Fruit fly (Drosophila melanogaster) whole organism, embryonic: ENCODE results near the gene plum.

ENCODE experiments used
- ATbp ChIP-seq: fragments of 200-800 bp; sonication (Bioruptor generic); optimal IDR thresholded peaks from 2 replicates; lab custom pipeline; 2017; ENCODE audit warnings: missing biosample characterization, mild to moderate bottlenecking, missing genetic modification characterization, missing genetic modification reagents
- Abd-B ChIP-seq: fragments of 200-800 bp; sonication (Bioruptor generic); optimal IDR thresholded peaks from 2 replicates; lab custom pipeline; 2018; ENCODE audit warnings: missing biosample characterization, mild to moderate bottlenecking, missing genetic modification characterization, moderate library complexity
- BtbVII ChIP-seq: fragments of 200-800 bp; sonication (Bioruptor generic); optimal IDR thresholded peaks from 3 replicates; lab custom pipeline; 2017; ENCODE audit warnings: missing biosample characterization, mild to moderate bottlenecking, missing genetic modification characterization
- CG10654 ChIP-seq: fragments of 200-800 bp; sonication (Bioruptor generic); optimal IDR thresholded peaks from 2 replicates; lab custom pipeline; 2016; ENCODE audit warnings: missing biosample characterization, missing genetic modification characterization
- CG10979 ChIP-seq: fragments of 200-800 bp; sonication (Bioruptor generic); optimal IDR thresholded peaks from 2 replicates; lab custom pipeline; 2018; ENCODE audit warnings: missing biosample characterization, mild to moderate bottlenecking, missing genetic modification characterization, moderate library complexity
- CG1233 ChIP-seq: fragments of 200-800 bp; sonication (Bioruptor generic); optimal IDR thresholded peaks from 4 replicates; lab custom pipeline; 2018; ENCODE audit warnings: missing biosample characterization, mild to moderate bottlenecking, missing genetic modification characterization
- CG12659 ChIP-seq: fragments of 200-800 bp; sonication (Bioruptor generic); optimal IDR thresholded peaks from 3 replicates; lab custom pipeline; 2017; ENCODE audit warnings: mild to moderate bottlenecking, missing biosample characterization, missing genetic modification reagents, missing genetic modification characterization
- CG12769 ChIP-seq: fragments of 200-800 bp; sonication (Bioruptor generic); optimal IDR thresholded peaks from 2 replicates; lab custom pipeline; 2019; ENCODE audit warnings: missing biosample characterization, mild to moderate bottlenecking, missing genetic modification characterization, moderate library complexity
- CG14860 ChIP-seq: fragments of 200-800 bp; sonication (Bioruptor generic); IDR thresholded peaks from 3 replicates; pipeline ENCODE4 v1.3.6; 2022; ENCODE audit warnings: missing biosample characterization, missing genetic modification characterization; ENCODE audit not compliant: partially characterized antibody
- CG15073 ChIP-seq: fragments of 200-800 bp; sonication (Bioruptor generic); optimal IDR thresholded peaks from 2 replicates; lab custom pipeline; 2016; ENCODE audit warnings: missing biosample characterization, missing genetic modification characterization
- CG16779 ChIP-seq: fragments of 200-800 bp; sonication (Bioruptor generic); IDR thresholded peaks from 2 replicates; pipeline ENCODE4 v1.3.6; 2022; ENCODE audit warnings: missing biosample characterization, missing genetic modification characterization
- CG18476 ChIP-seq: fragments of 200-800 bp; sonication (Bioruptor generic); optimal IDR thresholded peaks from 2 replicates; lab custom pipeline; 2016; ENCODE audit warnings: missing biosample characterization, mild to moderate bottlenecking, missing genetic modification characterization
- CG2129 ChIP-seq: fragments of 200-800 bp; sonication (Bioruptor generic); IDR thresholded peaks from 2 replicates; pipeline ENCODE4 v1.3.6; 2022; ENCODE audit warnings: missing biosample characterization, missing genetic modification characterization; ENCODE audit not compliant: partially characterized antibody
- CG2678 ChIP-seq: fragments of 200-800 bp; sonication (Bioruptor generic); optimal IDR thresholded peaks from 3 replicates; lab custom pipeline; 2019; ENCODE audit warnings: missing biosample characterization, mild to moderate bottlenecking, missing genetic modification characterization, moderate library complexity
- CG30020 ChIP-seq: fragments of 200-800 bp; optimal IDR thresholded peaks from 2 replicates; lab custom pipeline; 2019; ENCODE audit warnings: missing biosample characterization, mild to moderate bottlenecking, missing genetic modification characterization, moderate library complexity
- CG30431 ChIP-seq: fragments of 200-800 bp; sonication (Bioruptor generic); optimal IDR thresholded peaks from 2 replicates; lab custom pipeline; 2017; ENCODE audit warnings: missing biosample characterization, missing genetic modification characterization
- CG4282 ChIP-seq: fragments of 200-800 bp; sonication (Bioruptor generic); optimal IDR thresholded peaks from 2 replicates; lab custom pipeline; 2016; ENCODE audit warnings: missing biosample characterization, missing genetic modification characterization
- CG6765 ChIP-seq: fragments of 200-800 bp; sonication (Bioruptor generic); optimal IDR thresholded peaks from 3 replicates; lab custom pipeline; 2017; ENCODE audit warnings: missing biosample characterization, mild to moderate bottlenecking, missing genetic modification characterization
- CG7271 ChIP-seq: fragments of 200-800 bp; sonication (Bioruptor generic); optimal IDR thresholded peaks from 2 replicates; lab custom pipeline; 2018; ENCODE audit warnings: missing biosample characterization, mild to moderate bottlenecking, missing genetic modification characterization, moderate library complexity
- CHES-1-like ChIP-seq: fragments of 200-800 bp; sonication (Bioruptor generic); optimal IDR thresholded peaks from 2 replicates; lab custom pipeline; 2016; ENCODE audit warnings: missing biosample characterization, missing genetic modification characterization
- ERR ChIP-seq: fragments of 200-800 bp; sonication (Bioruptor generic); optimal IDR thresholded peaks from 2 replicates; lab custom pipeline; 2016; ENCODE audit warnings: missing biosample characterization, missing genetic modification characterization
- GATAe ChIP-seq: fragments of 200-800 bp; sonication (Bioruptor generic); conservative IDR thresholded peaks from 2 replicates; pipeline ENCODE4 v1.3.6; 2022; ENCODE audit warnings: missing biosample characterization, missing genetic modification characterization
- Gsc ChIP-seq: fragments of 200-800 bp; sonication (Bioruptor generic); IDR thresholded peaks from 2 replicates; pipeline ENCODE4 v1.3.6; 2022; ENCODE audit warnings: missing biosample characterization, missing genetic modification characterization
- Hsf ChIP-seq: fragments of 200-800 bp; sonication (Bioruptor generic); optimal IDR thresholded peaks from 3 replicates; lab custom pipeline; 2016; ENCODE audit warnings: missing biosample characterization, missing genetic modification characterization
- MBD-R2 ChIP-seq: fragments of 200-800 bp; sonication (Bioruptor generic); IDR thresholded peaks from 2 replicates; pipeline ENCODE4 v1.3.6; 2022; ENCODE audit warnings: missing biosample characterization, missing genetic modification characterization
- MTF-1 ChIP-seq: fragments of 200-800 bp; sonication (Bioruptor generic); optimal IDR thresholded peaks from 2 replicates; lab custom pipeline; 2018; ENCODE audit warnings: missing biosample characterization, mild to moderate bottlenecking, missing genetic modification characterization, borderline replicate concordance
- Six4 ChIP-seq: fragments of 200-800 bp; sonication (Bioruptor generic); optimal IDR thresholded peaks from 2 replicates; lab custom pipeline; 2016; ENCODE audit warnings: missing biosample characterization, missing genetic modification characterization
- abd-A ChIP-seq: fragments of 200-800 bp; sonication (Bioruptor generic); optimal IDR thresholded peaks from 3 replicates; lab custom pipeline; 2019; ENCODE audit warnings: missing biosample characterization, mild to moderate bottlenecking, missing genetic modification characterization, moderate library complexity
- al ChIP-seq: fragments of 200-800 bp; sonication (Bioruptor generic); IDR thresholded peaks from 2 replicates; pipeline ENCODE4 v1.3.6; 2022; ENCODE audit warnings: missing biosample characterization, missing genetic modification characterization
- aop ChIP-seq: fragments of 200-800 bp; sonication (Bioruptor generic); IDR thresholded peaks from 2 replicates; pipeline ENCODE4 v1.3.6; 2022; ENCODE audit warnings: missing biosample characterization, missing genetic modification characterization
- cas ChIP-seq: fragments of 200-800 bp; sonication (Bioruptor generic); IDR thresholded peaks from 2 replicates; pipeline ENCODE4 v1.3.6; 2022; ENCODE audit warnings: missing biosample characterization, missing genetic modification characterization
- crol ChIP-seq: fragments of 200-800 bp; sonication (Bioruptor generic); IDR thresholded peaks from 2 replicates; pipeline ENCODE4 v1.3.6; 2022; ENCODE audit warnings: missing biosample characterization, missing genetic modification characterization
- dan ChIP-seq: fragments of 200-800 bp; sonication (Bioruptor generic); IDR thresholded peaks from 2 replicates; pipeline ENCODE4 v1.3.6; 2022; ENCODE audit warnings: missing biosample characterization, missing genetic modification characterization
- dati ChIP-seq: fragments of 200-800 bp; sonication (Bioruptor generic); IDR thresholded peaks from 2 replicates; pipeline ENCODE4 v1.3.6; 2022; ENCODE audit warnings: missing biosample characterization, missing genetic modification characterization
- dmrt99B ChIP-seq: fragments of 200-800 bp; sonication (Bioruptor generic); optimal IDR thresholded peaks from 2 replicates; lab custom pipeline; 2018; ENCODE audit warnings: missing biosample characterization, mild to moderate bottlenecking, missing genetic modification characterization, moderate library complexity
- ems ChIP-seq: fragments of 200-800 bp; sonication (Bioruptor generic); optimal IDR thresholded peaks from 3 replicates; lab custom pipeline; 2016; ENCODE audit warnings: missing biosample characterization, missing genetic modification characterization
- eyg ChIP-seq: fragments of 200-800 bp; sonication (Bioruptor generic); optimal IDR thresholded peaks from 3 replicates; lab custom pipeline; 2016; ENCODE audit warnings: missing biosample characterization, missing genetic modification characterization
- fu2 ChIP-seq: fragments of 200-800 bp; sonication (Bioruptor generic); optimal IDR thresholded peaks from 2 replicates; lab custom pipeline; 2016; ENCODE audit warnings: missing biosample characterization, missing genetic modification characterization
- grau ChIP-seq: fragments of 200-800 bp; optimal IDR thresholded peaks from 3 replicates; lab custom pipeline; 2019; ENCODE audit warnings: missing biosample characterization, mild to moderate bottlenecking, missing genetic modification characterization, moderate library complexity
- gsb-n ChIP-seq: fragments of 200-800 bp; sonication (Bioruptor generic); optimal IDR thresholded peaks from 3 replicates; lab custom pipeline; 2018; ENCODE audit warnings: missing biosample characterization, mild to moderate bottlenecking, missing genetic modification characterization
- lmd ChIP-seq: fragments of 200-800 bp; sonication (Bioruptor generic); IDR thresholded peaks from 2 replicates; pipeline ENCODE4 v1.3.6; 2022; ENCODE audit warnings: missing biosample characterization, missing genetic modification characterization
- odd ChIP-seq: fragments of 200-800 bp; sonication (Bioruptor generic); optimal IDR thresholded peaks from 2 replicates; lab custom pipeline; 2017; ENCODE audit warnings: missing biosample characterization, mild to moderate bottlenecking, missing genetic modification characterization
- p53 ChIP-seq: fragments of 200-800 bp; sonication (Bioruptor generic); optimal IDR thresholded peaks from 2 replicates; lab custom pipeline; 2016; ENCODE audit warnings: missing biosample characterization, missing genetic modification characterization
- pho ChIP-seq: fragments of 200-800 bp; sonication (Bioruptor generic); optimal IDR thresholded peaks from 2 replicates; lab custom pipeline; 2016; ENCODE audit warnings: missing biosample characterization, missing genetic modification characterization
- pita ChIP-seq: fragments of 200-800 bp; sonication (Bioruptor generic); optimal IDR thresholded peaks from 2 replicates; lab custom pipeline; 2017; ENCODE audit warnings: missing biosample characterization, mild to moderate bottlenecking, missing genetic modification characterization
- pzg ChIP-seq: fragments of 200-800 bp; sonication (Bioruptor generic); optimal IDR thresholded peaks from 3 replicates; lab custom pipeline; 2018; ENCODE audit warnings: missing biosample characterization, mild to moderate bottlenecking, missing genetic modification characterization, moderate library complexity
- ro ChIP-seq: fragments of 200-800 bp; sonication (Bioruptor generic); IDR thresholded peaks from 2 replicates; pipeline ENCODE4 v1.3.6; 2022; ENCODE audit warnings: missing biosample characterization, missing genetic modification characterization
- seq ChIP-seq: fragments of 200-800 bp; sonication (Bioruptor generic); IDR thresholded peaks from 2 replicates; pipeline ENCODE4 v1.3.6; 2022; ENCODE audit warnings: missing biosample characterization, missing genetic modification characterization
- sima ChIP-seq: fragments of 200-800 bp; sonication (Bioruptor generic); optimal IDR thresholded peaks from 2 replicates; lab custom pipeline; 2016; ENCODE audit warnings: missing biosample characterization, missing genetic modification characterization
- sna ChIP-seq: fragments of 200-800 bp; sonication (Bioruptor generic); IDR thresholded peaks from 2 replicates; pipeline ENCODE4 v1.3.6; 2022; ENCODE audit warnings: missing biosample characterization, missing genetic modification characterization; ENCODE audit not compliant: partially characterized antibody
- twi ChIP-seq: fragments of 200-800 bp; optimal IDR thresholded peaks from 2 replicates; lab custom pipeline; 2019; ENCODE audit warnings: missing biosample characterization, mild to moderate bottlenecking, missing genetic modification characterization, moderate library complexity
- yki ChIP-seq: fragments of >200 bp; optimal IDR thresholded peaks from 3 replicates; lab custom pipeline; 2018

Gene plum

dm6 chr3R:26547660-26548067 lies 12.6 kb upstream of the plum start (continued):
- no peak for TF ChIP-seq crol (GFP tag; lab: Robert Waterston, UW)
- no peak for TF ChIP-seq dan (GFP tag; lab: Robert Waterston, UW)
- TF ChIP-seq pho, result no peak
- peak; percentile 6 for TF ChIP-seq twi
- TF ChIP-seq odd (GFP tag; lab: Kevin White, UChicago), result peak; percentile 34
- TF ChIP-seq dmrt99B (tag; lab: Kevin White, UChicago), result peak; percentile 63
- TF ChIP-seq CG30431, result no peak
- TF ChIP-seq CG12659, result peak; percentile 49
- no peak for TF ChIP-seq fu2 (GFP tag; lab: Kevin White, UChicago)
- TF ChIP-seq CG16779 (GFP tag; lab: Robert Waterston, UW), result no peak
- no peak for TF ChIP-seq CG4282 (GFP tag; lab: Kevin White, UChicago)
- TF ChIP-seq grau, result peak; percentile 58
- no peak for TF ChIP-seq GATAe (GFP tag; lab: Robert Waterston, UW)
- TF ChIP-seq seq (GFP tag; lab: Robert Waterston, UW), result peak; percentile 39; the same call in 1 of the 2 replicates
- TF ChIP-seq MBD-R2 (GFP tag; lab: Robert Waterston, UW), result no peak
- TF ChIP-seq sna (GFP tag; lab: Robert Waterston, UW), result no peak
- no peak for TF ChIP-seq CG30020 (tag; lab: Kevin White, UChicago)
- no peak for TF ChIP-seq CG7271
- TF ChIP-seq ro (GFP tag; lab: Robert Waterston, UW), result no peak
- no peak for TF ChIP-seq sima (GFP tag; lab: Kevin White, UChicago)
- TF ChIP-seq CG10979 (tag; lab: Kevin White, UChicago), result peak; percentile 59
- TF ChIP-seq CG2678 (tag; lab: Kevin White, UChicago), result peak; percentile 73
- peak; percentile 46; the same call in 1 of the 2 replicates for TF ChIP-seq lmd (GFP tag; lab: Robert Waterston, UW)
- TF ChIP-seq Six4 (GFP tag; lab: Kevin White, UChicago), result no peak
- TF ChIP-seq cas (GFP tag; lab: Robert Waterston, UW), result no peak
- no peak for TF ChIP-seq dati
- TF ChIP-seq CG12769 (tag; lab: Kevin White, UChicago), result peak; percentile 41
- no peak for TF ChIP-seq CHES-1-like (GFP tag; lab: Kevin White, UChicago)
- no peak for TF ChIP-seq al
- no peak for TF ChIP-seq abd-A (tag; lab: Kevin White, UChicago)
- peak; percentile 29 for TF ChIP-seq CG6765 (GFP tag; lab: Kevin White, UChicago)
- no peak for TF ChIP-seq MTF-1 (GFP tag; lab: Kevin White, UChicago)
- TF ChIP-seq BtbVII (GFP tag; lab: Kevin White, UChicago), result peak; percentile 33
- no peak for TF ChIP-seq yki (lab: Kevin White, UChicago)
- TF ChIP-seq pzg (GFP tag; lab: Kevin White, UChicago), result no peak
- no peak for TF ChIP-seq CG1233 (GFP tag; lab: Kevin White, UChicago)
- TF ChIP-seq CG2129 (GFP tag; lab: Robert Waterston, UW), result no peak
- TF ChIP-seq Hsf (GFP tag; lab: Kevin White, UChicago), result peak; percentile 39
- TF ChIP-seq CG18476 (GFP tag; lab: Kevin White, UChicago), result peak; percentile 16
- TF ChIP-seq ERR (GFP tag; lab: Kevin White, UChicago), result no peak
- no peak for TF ChIP-seq Gsc (GFP tag; lab: Robert Waterston, UW)
- TF ChIP-seq pita (GFP tag; lab: Kevin White, UChicago), result no peak
- no peak for TF ChIP-seq aop (GFP tag; lab: Robert Waterston, UW)
- no peak for TF ChIP-seq ems (GFP tag; lab: Kevin White, UChicago)
- TF ChIP-seq CG15073 (GFP tag; lab: Kevin White, UChicago), result no peak
- no peak for TF ChIP-seq Abd-B (GFP tag; lab: Kevin White, UChicago)
- no peak for TF ChIP-seq CG14860 (GFP tag; lab: Robert Waterston, UW)
- TF ChIP-seq eyg (GFP tag; lab: Kevin White, UChicago), result no peak
- peak; percentile 48 for TF ChIP-seq ATbp
- TF ChIP-seq CG10654 (GFP tag; lab: Kevin White, UChicago), result peak; percentile 18
- no peak for TF ChIP-seq p53 (GFP tag; lab: Kevin White, UChicago)
- peak; percentile 54 for TF ChIP-seq gsb-n (tag; lab: Kevin White, UChicago)
